Fruit fly (Drosophila melanogaster) whole organism, embryonic: ENCODE measurements around the gene CG32820.

ENCODE experiments used
- Atf-2 ChIP-seq: fragments of 200-800 bp; sonication (Bioruptor generic); optimal IDR thresholded peaks from 2 replicates; lab custom pipeline; 2016; ENCODE audit warnings: missing biosample characterization, missing genetic modification characterization
- Atf3 ChIP-seq: fragments of 200-800 bp; sonication (Bioruptor generic); optimal IDR thresholded peaks from 3 replicates; lab custom pipeline; 2016; ENCODE audit warnings: missing biosample characterization, missing genetic modification characterization
- BEAF-32 ChIP-seq: fragments of 200-800 bp; sonication (Bioruptor generic); optimal IDR thresholded peaks from 3 replicates; lab custom pipeline; 2017; ENCODE audit warnings: missing biosample characterization, missing genetic modification characterization, mild to moderate bottlenecking, moderate library complexity, missing genetic modification reagents
- Bdp1 ChIP-seq: fragments of 200-800 bp; sonication (Bioruptor generic); optimal IDR thresholded peaks from 3 replicates; lab custom pipeline; 2016; ENCODE audit warnings: missing biosample characterization, missing genetic modification characterization
- CG10209 ChIP-seq: fragments of 200-800 bp; sonication (Bioruptor generic); optimal IDR thresholded peaks from 3 replicates; lab custom pipeline; 2017; ENCODE audit warnings: missing biosample characterization, mild to moderate bottlenecking, missing genetic modification characterization, missing genetic modification reagents
- CG1024 ChIP-seq: fragments of 200-800 bp; sonication (Bioruptor generic); IDR thresholded peaks from 2 replicates; pipeline ENCODE4 v1.3.6; 2022; ENCODE audit warnings: missing biosample characterization, missing genetic modification characterization
- CG11093 ChIP-seq: fragments of 200-800 bp; sonication (Bioruptor generic); IDR thresholded peaks from 3 replicates; pipeline ENCODE4 v1.3.6; 2022; ENCODE audit warnings: missing biosample characterization, missing genetic modification characterization
- CG11723 ChIP-seq: fragments of 200-800 bp; sonication (Bioruptor generic); optimal IDR thresholded peaks from 2 replicates; lab custom pipeline; 2017; ENCODE audit warnings: missing biosample characterization, mild to moderate bottlenecking, missing genetic modification characterization
- CG1233 ChIP-seq: fragments of 200-800 bp; sonication (Bioruptor generic); optimal IDR thresholded peaks from 4 replicates; lab custom pipeline; 2018; ENCODE audit warnings: missing biosample characterization, mild to moderate bottlenecking, missing genetic modification characterization
- CG12942 ChIP-seq: fragments of 200-800 bp; sonication (Bioruptor generic); optimal IDR thresholded peaks from 3 replicates; lab custom pipeline; 2016; ENCODE audit warnings: missing biosample characterization, missing genetic modification characterization
- CG15269 ChIP-seq: fragments of 200-800 bp; sonication (Bioruptor generic); optimal IDR thresholded peaks from 2 replicates; lab custom pipeline; 2018; ENCODE audit warnings: missing biosample characterization, mild to moderate bottlenecking, missing genetic modification characterization, moderate library complexity
- CG1529 ChIP-seq: fragments of 200-800 bp; sonication (Bioruptor generic); optimal IDR thresholded peaks from 3 replicates; lab custom pipeline; 2018; ENCODE audit warnings: missing biosample characterization, missing genetic modification characterization
- CG17186 ChIP-seq: fragments of 200-800 bp; sonication (Bioruptor generic); optimal IDR thresholded peaks from 3 replicates; lab custom pipeline; 2017; ENCODE audit warnings: missing biosample characterization, missing genetic modification reagents, missing genetic modification characterization
- CG17385 ChIP-seq: fragments of 200-800 bp; sonication (Bioruptor generic); optimal IDR thresholded peaks from 3 replicates; lab custom pipeline; 2018; ENCODE audit warnings: missing biosample characterization, mild to moderate bottlenecking, missing genetic modification characterization
- CG2129 ChIP-seq: fragments of 200-800 bp; sonication (Bioruptor generic); IDR thresholded peaks from 2 replicates; pipeline ENCODE4 v1.3.6; 2022; ENCODE audit warnings: missing biosample characterization, missing genetic modification characterization; ENCODE audit not compliant: partially characterized antibody
- CG30020 ChIP-seq: fragments of 200-800 bp; optimal IDR thresholded peaks from 2 replicates; lab custom pipeline; 2019; ENCODE audit warnings: missing biosample characterization, mild to moderate bottlenecking, missing genetic modification characterization, moderate library complexity
- CG31441 ChIP-seq: fragments of 200-800 bp; sonication (Bioruptor generic); IDR thresholded peaks from 2 replicates; pipeline ENCODE4 v1.3.6; 2022; ENCODE audit warnings: missing biosample characterization, missing genetic modification characterization
- CG33213 ChIP-seq: fragments of 200-800 bp; sonication (Bioruptor generic); optimal IDR thresholded peaks from 3 replicates; lab custom pipeline; 2016; ENCODE audit warnings: missing biosample characterization, missing genetic modification characterization
- CG3726 ChIP-seq: fragments of 200-800 bp; sonication (Bioruptor generic); IDR thresholded peaks from 3 replicates; pipeline ENCODE4, ENCODE4 v1.3.6; 2022; ENCODE audit warnings: missing biosample characterization, missing genetic modification characterization
- CG6254 ChIP-seq: fragments of 200-800 bp; sonication (Bioruptor generic); optimal IDR thresholded peaks from 3 replicates; lab custom pipeline; 2017; ENCODE audit warnings: mild to moderate bottlenecking, missing biosample characterization, missing genetic modification reagents, missing genetic modification characterization
- CG6854 ChIP-seq: fragments of 200-800 bp; sonication (Bioruptor generic); optimal IDR thresholded peaks from 3 replicates; lab custom pipeline; 2017; ENCODE audit warnings: missing biosample characterization, mild to moderate bottlenecking, missing genetic modification characterization
- CG7357 ChIP-seq: fragments of 200-800 bp; sonication (Bioruptor generic); IDR thresholded peaks from 3 replicates; pipeline ENCODE4 v1.3.6; 2022; ENCODE audit warnings: missing biosample characterization, missing genetic modification characterization
- CG7745 ChIP-seq: fragments of 200-800 bp; sonication (Bioruptor generic); optimal IDR thresholded peaks from 2 replicates; lab custom pipeline; 2018; ENCODE audit warnings: missing biosample characterization, mild to moderate bottlenecking, missing genetic modification characterization, moderate library complexity
- CG9876 ChIP-seq: fragments of 200-800 bp; sonication (Bioruptor generic); optimal IDR thresholded peaks from 2 replicates; lab custom pipeline; 2016; ENCODE audit warnings: missing biosample characterization, missing genetic modification characterization
- CG9932 ChIP-seq: fragments of 200-800 bp; sonication (Bioruptor generic); IDR thresholded peaks from 2 replicates; pipeline ENCODE4 v1.3.6; 2022; ENCODE audit warnings: missing biosample characterization, missing genetic modification characterization
- Dek ChIP-seq: fragments of 200-800 bp; sonication (Bioruptor generic); optimal IDR thresholded peaks from 3 replicates; lab custom pipeline; 2019; ENCODE audit warnings: missing biosample characterization, mild to moderate bottlenecking, missing genetic modification characterization, moderate library complexity
- Dip3 ChIP-seq: fragments of 200-800 bp; sonication (Bioruptor generic); optimal IDR thresholded peaks from 3 replicates; lab custom pipeline; 2016; ENCODE audit warnings: missing biosample characterization, missing genetic modification characterization
- GATAe ChIP-seq: fragments of 200-800 bp; sonication (Bioruptor generic); conservative IDR thresholded peaks from 2 replicates; pipeline ENCODE4 v1.3.6; 2022; ENCODE audit warnings: missing biosample characterization, missing genetic modification characterization
- Gug ChIP-seq: fragments of 200-800 bp; sonication (Bioruptor generic); IDR thresholded peaks from 4 replicates; pipeline ENCODE4 v1.3.6; 2022; ENCODE audit warnings: missing biosample characterization, missing genetic modification characterization
- Hr39 ChIP-seq: fragments of >200 bp; optimal IDR thresholded peaks from 2 replicates; lab custom pipeline; 2017
- Lpt ChIP-seq: fragments of >200 bp; optimal IDR thresholded peaks from 2 replicates; lab custom pipeline; 2018; ENCODE audit warnings: missing biosample characterization, missing genetic modification characterization
- MBD-R2 ChIP-seq: fragments of 200-800 bp; sonication (Bioruptor generic); IDR thresholded peaks from 2 replicates; pipeline ENCODE4 v1.3.6; 2022; ENCODE audit warnings: missing biosample characterization, missing genetic modification characterization
- Stat92E ChIP-seq, 3 experiments: fragments of >200 bp in 2 of 3; fragments of 200-800 bp in 1 of 3; sonication (Bioruptor generic) in 1 of 3; optimal IDR thresholded peaks; 2 replicates each; lab custom pipeline; 2017 to 2019; ENCODE audit warnings: missing biosample characterization in 3 of 3, missing genetic modification characterization in 3 of 3, mild to moderate bottlenecking in 1 of 3, moderate library complexity in 1 of 3
- Taf1 ChIP-seq: fragments of 200-800 bp; sonication (Bioruptor generic); IDR thresholded peaks from 2 replicates; pipeline ENCODE4 v1.3.6; 2022; ENCODE audit warnings: missing biosample characterization, missing genetic modification characterization
- Xbp1 ChIP-seq: fragments of 200-800 bp; sonication (Bioruptor generic); optimal IDR thresholded peaks from 3 replicates; lab custom pipeline; 2016; ENCODE audit warnings: missing biosample characterization, mild to moderate bottlenecking, missing genetic modification characterization
- al ChIP-seq: fragments of 200-800 bp; sonication (Bioruptor generic); IDR thresholded peaks from 2 replicates; pipeline ENCODE4 v1.3.6; 2022; ENCODE audit warnings: missing biosample characterization, missing genetic modification characterization
- ara ChIP-seq: fragments of 200-800 bp; sonication (Bioruptor generic); IDR thresholded peaks from 2 replicates; pipeline ENCODE4 v1.3.6; 2022; ENCODE audit warnings: missing biosample characterization, missing genetic modification characterization
- ash1 ChIP-seq: fragments of 200-800 bp; sonication (Bioruptor generic); optimal IDR thresholded peaks from 2 replicates; lab custom pipeline; 2018; ENCODE audit warnings: missing biosample characterization, mild to moderate bottlenecking, missing genetic modification characterization
- cg ChIP-seq: fragments of 200-800 bp; sonication (Bioruptor generic); optimal IDR thresholded peaks from 3 replicates; lab custom pipeline; 2019; ENCODE audit warnings: missing biosample characterization, mild to moderate bottlenecking, missing genetic modification characterization, moderate library complexity
- ci ChIP-seq: fragments of 200-800 bp; sonication (Bioruptor generic); IDR thresholded peaks from 3 replicates; pipeline ENCODE4 v1.3.6; 2022; ENCODE audit warnings: missing biosample characterization, missing genetic modification characterization
- dpn ChIP-seq, 2 experiments: fragments of 200-800 bp; sonication (Bioruptor generic); optimal IDR thresholded peaks; 3 replicates each; lab custom pipeline; 2016; ENCODE audit warnings: missing biosample characterization in 2 of 2, missing genetic modification characterization in 2 of 2
- kay ChIP-seq: fragments of 200-800 bp; sonication (Bioruptor generic); optimal IDR thresholded peaks from 2 replicates; lab custom pipeline; 2016; ENCODE audit warnings: missing biosample characterization, missing genetic modification characterization
- lola ChIP-seq, 3 experiments: fragments of >200 bp in 2 of 3; fragments of 200-800 bp in 1 of 3; sonication (Bioruptor generic) in 1 of 3; optimal IDR thresholded peaks; 2 replicates each; lab custom pipeline; 2017 to 2019; ENCODE audit warnings: missing biosample characterization in 3 of 3, missing genetic modification characterization in 3 of 3, mild to moderate bottlenecking in 1 of 3, moderate library complexity in 1 of 3
- pfk ChIP-seq: fragments of 200-800 bp; sonication (Bioruptor generic); optimal IDR thresholded peaks from 2 replicates; lab custom pipeline; 2018; ENCODE audit warnings: missing biosample characterization, mild to moderate bottlenecking, missing genetic modification characterization, moderate library complexity
- prd ChIP-seq, 3 experiments: fragments of >200 bp in 2 of 3; fragments of 200-800 bp in 1 of 3; sonication (Bioruptor generic) in 1 of 3; optimal IDR thresholded peaks in 2 of 3; IDR thresholded peaks in 1 of 3; 2 replicates in 2 of 3; 3 replicates in 1 of 3; pipeline versions ENCODE4 v1.3.6 to Lab custom; 2017 to 2022; ENCODE audit warnings: missing biosample characterization in 1 of 3, missing genetic modification characterization in 1 of 3
- pzg ChIP-seq: fragments of 200-800 bp; sonication (Bioruptor generic); optimal IDR thresholded peaks from 3 replicates; lab custom pipeline; 2018; ENCODE audit warnings: missing biosample characterization, mild to moderate bottlenecking, missing genetic modification characterization, moderate library complexity
- sna ChIP-seq: fragments of 200-800 bp; sonication (Bioruptor generic); IDR thresholded peaks from 2 replicates; pipeline ENCODE4 v1.3.6; 2022; ENCODE audit warnings: missing biosample characterization, missing genetic modification characterization; ENCODE audit not compliant: partially characterized antibody
- sqz ChIP-seq: fragments of 200-800 bp; sonication (Bioruptor generic); optimal IDR thresholded peaks from 3 replicates; lab custom pipeline; 2018; ENCODE audit warnings: missing biosample characterization, mild to moderate bottlenecking, missing genetic modification characterization
- tin ChIP-seq: fragments of 200-800 bp; sonication (Bioruptor generic); optimal IDR thresholded peaks from 3 replicates; lab custom pipeline; 2016; ENCODE audit warnings: missing biosample characterization, missing genetic modification characterization
- tll ChIP-seq, 2 experiments: fragments of 200-800 bp in 1 of 2; fragments of >200 bp in 1 of 2; sonication (Bioruptor generic) in 1 of 2; optimal IDR thresholded peaks; 2 replicates each; lab custom pipeline; 2017 to 2019; ENCODE audit warnings: missing biosample characterization in 2 of 2, missing genetic modification characterization in 2 of 2, mild to moderate bottlenecking in 1 of 2, moderate library complexity in 1 of 2

The CG32820 gene

DNA sequence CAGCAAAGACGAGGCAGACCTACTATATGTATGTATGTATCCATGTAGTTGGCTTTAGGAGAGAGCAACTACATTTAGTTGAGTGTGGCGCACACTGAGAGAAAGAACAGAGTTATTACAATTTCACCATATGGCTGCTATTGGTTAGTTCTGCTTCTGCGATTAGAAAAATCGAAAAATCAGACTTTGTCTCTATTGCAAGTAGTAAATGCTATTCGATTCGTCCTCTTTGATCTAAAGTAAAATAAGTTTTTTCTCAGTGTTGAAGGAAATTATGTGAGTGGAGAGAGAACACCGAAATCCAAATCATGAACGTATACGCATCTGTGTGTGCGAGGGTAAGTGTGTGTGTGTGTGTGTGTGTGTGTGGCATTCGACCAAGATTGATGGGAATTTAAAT is 21.1 kb downstream of the CG32820 start (continued):
- TF ChIP-seq CG30020 (no peak), tll (GFP tag; optimal IDR thresholded peaks at IDR 0.05; lab: Kevin White, UChicago) (no peak), Gug (peak; percentile 81), CG10209 (GFP tag; lab: Kevin White, UChicago) (peak; percentile 85), prd (optimal IDR thresholded peaks at IDR 0.05; lab: Kevin White, UChicago) (no peak), prd (GFP tag; IDR thresholded peaks at IDR 0.05; lab: Robert Waterston, UW) (peak; percentile 95), CG17186 (GFP tag; lab: Kevin White, UChicago) (peak; percentile 63), Stat92E (GFP tag; optimal IDR thresholded peaks at IDR 0.05; lab: Kevin White, UChicago) (no peak), Xbp1 (GFP tag; lab: Kevin White, UChicago) (peak; percentile 86), Taf1 (GFP tag; lab: Robert Waterston, UW) (peak; percentile 60; the same call in 1 of the 2 replicates), dpn (GFP tag; optimal IDR thresholded peaks at IDR 0.05; lab: Kevin White, UChicago) (peak; percentile 78 to 83), CG2129 (GFP tag; lab: Robert Waterston, UW) (no peak), CG11723 (GFP tag; lab: Kevin White, UChicago) (peak; percentile 50), CG12942 (peak; percentile 74), CG1233 (GFP tag; lab: Kevin White, UChicago) (peak; percentile 77), ash1 (GFP tag; lab: Kevin White, UChicago) (no peak), CG11093 (peak; percentile 81), al (GFP tag; lab: Robert Waterston, UW) (0 out of 2 replicates have a peak, but pooled peaks have one; percentile 14), Lpt (GFP tag; lab: Kevin White, UChicago) (no peak), tin (GFP tag; lab: Kevin White, UChicago) (peak; percentile 90), cg (peak; percentile 55), CG7745 (tag; lab: Kevin White, UChicago) (no peak), CG9876 (GFP tag; lab: Kevin White, UChicago) (peak; percentile 50), Hr39 (lab: Kevin White, UChicago) (no peak), Dip3 (GFP tag; lab: Kevin White, UChicago) (peak; percentile 56), Bdp1 (GFP tag; lab: Kevin White, UChicago) (peak; percentile 47), Atf3 (GFP tag; lab: Kevin White, UChicago) (peak; percentile 67), GATAe (GFP tag; lab: Robert Waterston, UW) (no peak; the same call in 1 of the 2 replicates), CG3726 (peak; percentile 83; the same call in 2 of the 3 replicates), MBD-R2 (GFP tag; lab: Robert Waterston, UW) (no peak), BEAF-32 (no peak), CG31441 (peak; percentile 89), CG9932 (GFP tag; lab: Robert Waterston, UW) (no peak), sna (GFP tag; lab: Robert Waterston, UW) (no peak), pzg (GFP tag; lab: Kevin White, UChicago) (no peak), CG6254 (GFP tag; lab: Kevin White, UChicago) (peak; percentile 81), ara (GFP tag; lab: Robert Waterston, UW) (peak; percentile 92), CG6854 (GFP tag; lab: Kevin White, UChicago) (peak; percentile 38), CG7357 (GFP tag; lab: Robert Waterston, UW) (peak; percentile 77), Dek (tag; lab: Kevin White, UChicago) (peak; percentile 49), CG1024 (peak; percentile 59), ci (peak; percentile 87), pfk (no peak), lola (GFP tag; optimal IDR thresholded peaks at IDR 0.05; lab: Kevin White, UChicago) (peak in 1 of 3 experiments; percentile 74), kay (GFP tag; lab: Kevin White, UChicago) (peak; percentile 53), sqz (GFP tag; lab: Kevin White, UChicago) (peak; percentile 69), Atf-2 (GFP tag; lab: Kevin White, UChicago) (peak; percentile 58), CG33213 (peak; percentile 73), CG1529 (GFP tag; lab: Kevin White, UChicago) (peak; percentile 70), CG17385 (GFP tag; lab: Kevin White, UChicago) (peak; percentile 73), CG15269 (tag; lab: Kevin White, UChicago) (peak; percentile 80)
